Worm (Caenorhabditis elegans) whole organism, early embryonic: ENCODE results near the gene sdz-20.

Experiments used
- B0310.2 ChIP-seq: sonication (generic microtip); optimal IDR thresholded peaks from 2 replicates; lab custom pipeline; 2016; ENCODE audit warnings: mild to moderate bottlenecking, missing genetic modification characterization, missing compliant biosample characterization
- ama-1 ChIP-seq: fragments of 150-350 bp; optimal IDR thresholded peaks from 2 replicates; lab custom pipeline; 2014
- ceh-13 ChIP-seq: fragments of 200-800 bp; sonication (Bioruptor generic); optimal IDR thresholded peaks from 2 replicates; lab custom pipeline; 2018; ENCODE audit warnings: mild to moderate bottlenecking, missing genetic modification characterization, missing compliant biosample characterization
- ceh-36 ChIP-seq: sonication (generic microtip); optimal IDR thresholded peaks from 2 replicates; lab custom pipeline; 2016; ENCODE audit warnings: missing genetic modification characterization, inconsistent platforms, missing compliant biosample characterization
- ets-7 ChIP-seq: sonication (generic microtip); optimal IDR thresholded peaks from 2 replicates; lab custom pipeline; 2016; ENCODE audit warnings: missing genotype, missing genetic modification characterization, missing compliant biosample characterization
- flt-1 ChIP-seq: fragments of 200-800 bp; sonication (Bioruptor generic); IDR thresholded peaks from 2 replicates; pipeline ENCODE4 v1.3.6; 2022; ENCODE audit warnings: missing genetic modification characterization, missing compliant biosample characterization
- hnd-1 ChIP-seq: sonication (generic microtip); optimal IDR thresholded peaks from 2 replicates; lab custom pipeline; 2016; ENCODE audit warnings: missing genetic modification characterization, missing compliant biosample characterization
- scrt-1 ChIP-seq: fragments of 200-800 bp; sonication (Bioruptor generic); IDR thresholded peaks from 2 replicates; pipeline ENCODE4 v1.3.6; 2022; ENCODE audit warnings: missing genetic modification characterization, missing compliant biosample characterization
- tbx-11 ChIP-seq: fragments of 200-800 bp; sonication (Bioruptor generic); IDR thresholded peaks from 2 replicates; pipeline ENCODE4 v1.3.6; 2022; ENCODE audit warnings: missing genetic modification characterization, missing compliant biosample characterization
- tbx-37 ChIP-seq: fragments of 200-800 bp; sonication (Bioruptor generic); conservative IDR thresholded peaks from 2 replicates; pipeline ENCODE4 v1.3.6; 2022; ENCODE audit warnings: missing genetic modification reagents, missing genetic modification characterization, missing compliant biosample characterization

DNA sequence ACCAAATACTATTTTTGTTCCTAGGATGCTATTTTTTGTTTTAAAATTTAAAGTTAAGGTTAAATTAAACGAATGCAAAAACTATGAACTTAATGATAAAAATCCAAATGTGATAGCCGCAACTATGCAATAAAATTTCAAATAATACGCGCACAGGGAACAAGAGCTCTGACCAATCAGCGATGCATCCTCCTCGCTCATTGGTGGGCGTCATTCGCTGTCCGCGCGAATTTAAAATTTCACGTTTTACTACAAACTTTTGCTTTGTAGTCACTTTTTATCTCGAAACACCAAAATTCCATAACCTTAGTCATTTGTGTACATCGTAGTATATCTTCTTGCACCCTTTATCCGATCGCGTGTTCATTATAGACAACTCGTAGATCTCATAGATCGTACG lies 49.3 kb downstream of the sdz-20 start:
- TF ChIP-seq tbx-11 (no peak), ama-1 (lab: Kevin White, UChicago) (no peak), B0310.2 (no peak), tbx-37 (no peak), ceh-36 (no peak), hnd-1 (tag; lab: Kevin White, UChicago) (no peak), scrt-1 (GFP tag; lab: Robert Waterston, UW) (no peak), ceh-13 (no peak), ets-7 (tag; lab: Kevin White, UChicago) (no peak), flt-1 (GFP tag; lab: Robert Waterston, UW) (no peak)
